Worm (Caenorhabditis elegans) whole organism, L2 larva: ENCODE measurements around the gene B0334.10.

Experiments used
- C34F6.9 ChIP-seq: fragments of 150-350 bp; optimal IDR thresholded peaks from 2 replicates; lab custom pipeline; 2014; ENCODE audit warnings: missing biosample characterization, missing genetic modification characterization
- elt-3 ChIP-seq: sonication (generic microtip); optimal IDR thresholded peaks from 2 replicates; lab custom pipeline; 2017; ENCODE audit warnings: missing biosample characterization, missing genetic modification characterization
- lin-13 ChIP-seq: fragments of 150-350 bp; optimal IDR thresholded peaks from 2 replicates; lab custom pipeline; 2014; ENCODE audit warnings: missing biosample characterization, missing genetic modification reagents, missing genetic modification characterization
- lsy-2 ChIP-seq, 2 experiments: fragments of 150-350 bp in 1 of 2; sonication (generic microtip) in 1 of 2; optimal IDR thresholded peaks; 2 replicates each; lab custom pipeline; 2014 to 2017; ENCODE audit warnings: missing biosample characterization in 2 of 2, missing genetic modification characterization in 2 of 2
- mbf-1 ChIP-seq: sonication (generic microtip); optimal IDR thresholded peaks from 2 replicates; lab custom pipeline; 2017; ENCODE audit warnings: missing biosample characterization, missing genetic modification characterization
- nhr-77 ChIP-seq: fragments of 150-350 bp; optimal IDR thresholded peaks from 2 replicates; lab custom pipeline; 2014; ENCODE audit warnings: missing biosample characterization, missing genetic modification characterization
- zag-1 ChIP-seq: fragments of 150-350 bp; optimal IDR thresholded peaks from 2 replicates; lab custom pipeline; 2014; ENCODE audit warnings: missing biosample characterization, missing genetic modification characterization

- TF ChIP-seq zag-1 (tag; lab: Kevin White, UChicago) (no peak), lsy-2 (tag; optimal IDR thresholded peaks at IDR 0.05; lab: Kevin White, UChicago) (no peak), nhr-77 (tag; lab: Kevin White, UChicago) (no peak), mbf-1 (no peak), lin-13 (GFP tag; lab: Kevin White, UChicago) (no peak), elt-3 (tag; lab: Kevin White, UChicago) (no peak), C34F6.9 (no peak)
Observed at ce11 chrII:11503761-11504160, 14.5 kb upstream of the B0334.10 start.
